Fruit fly (Drosophila melanogaster) whole organism, embryonic: ENCODE data around the gene CG11562.

Experiments
- B-H2 ChIP-seq: fragments of 200-800 bp; sonication (Bioruptor generic); optimal IDR thresholded peaks from 2 replicates; lab custom pipeline; 2018; ENCODE audit warnings: missing biosample characterization, mild to moderate bottlenecking, missing genetic modification characterization
- BEAF-32 ChIP-seq: fragments of 200-800 bp; sonication (Bioruptor generic); optimal IDR thresholded peaks from 3 replicates; lab custom pipeline; 2017; ENCODE audit warnings: missing biosample characterization, missing genetic modification characterization, mild to moderate bottlenecking, moderate library complexity, missing genetic modification reagents
- C15 ChIP-seq: fragments of 200-800 bp; sonication (Bioruptor generic); IDR thresholded peaks from 3 replicates; pipeline ENCODE4 v1.3.6; 2022; ENCODE audit warnings: missing biosample characterization, missing genetic modification characterization
- CG10267 ChIP-seq: fragments of 200-800 bp; sonication (Bioruptor generic); optimal IDR thresholded peaks from 2 replicates; lab custom pipeline; 2018; ENCODE audit warnings: missing biosample characterization, mild to moderate bottlenecking, missing genetic modification characterization, moderate library complexity
- CG11456 ChIP-seq: fragments of 200-800 bp; sonication (Bioruptor generic); IDR thresholded peaks from 3 replicates; pipeline ENCODE4 v1.3.6; 2022; ENCODE audit warnings: missing biosample characterization, missing genetic modification characterization
- CG12104 ChIP-seq: fragments of 200-800 bp; sonication (Bioruptor generic); optimal IDR thresholded peaks from 3 replicates; lab custom pipeline; 2016; ENCODE audit warnings: missing biosample characterization, missing genetic modification characterization
- CG12744 ChIP-seq: fragments of 200-800 bp; sonication (Bioruptor generic); optimal IDR thresholded peaks from 2 replicates; lab custom pipeline; 2016; ENCODE audit warnings: missing biosample characterization, missing genetic modification characterization
- CG14710 ChIP-seq: fragments of 200-800 bp; sonication (Bioruptor generic); optimal IDR thresholded peaks from 3 replicates; lab custom pipeline; 2019; ENCODE audit warnings: missing biosample characterization, mild to moderate bottlenecking, missing genetic modification characterization, moderate library complexity
- CG15601 ChIP-seq: fragments of 200-800 bp; sonication (Bioruptor generic); optimal IDR thresholded peaks from 3 replicates; lab custom pipeline; 2019; ENCODE audit warnings: missing biosample characterization, mild to moderate bottlenecking, missing genetic modification characterization, moderate library complexity
- CG17829 ChIP-seq: fragments of 200-800 bp; optimal IDR thresholded peaks from 2 replicates; lab custom pipeline; 2019; ENCODE audit warnings: missing biosample characterization, mild to moderate bottlenecking, missing genetic modification characterization, moderate library complexity
- CG2129 ChIP-seq: fragments of 200-800 bp; sonication (Bioruptor generic); IDR thresholded peaks from 2 replicates; pipeline ENCODE4 v1.3.6; 2022; ENCODE audit warnings: missing biosample characterization, missing genetic modification characterization; ENCODE audit not compliant: partially characterized antibody
- CG2712 ChIP-seq: fragments of 200-800 bp; optimal IDR thresholded peaks from 3 replicates; lab custom pipeline; 2019; ENCODE audit warnings: missing biosample characterization, mild to moderate bottlenecking, missing genetic modification characterization, moderate library complexity
- CG30020 ChIP-seq: fragments of 200-800 bp; optimal IDR thresholded peaks from 2 replicates; lab custom pipeline; 2019; ENCODE audit warnings: missing biosample characterization, mild to moderate bottlenecking, missing genetic modification characterization, moderate library complexity
- CG6254 ChIP-seq: fragments of 200-800 bp; sonication (Bioruptor generic); optimal IDR thresholded peaks from 3 replicates; lab custom pipeline; 2017; ENCODE audit warnings: mild to moderate bottlenecking, missing biosample characterization, missing genetic modification reagents, missing genetic modification characterization
- CG8924 ChIP-seq: fragments of 200-800 bp; optimal IDR thresholded peaks from 3 replicates; lab custom pipeline; 2019; ENCODE audit warnings: missing biosample characterization, mild to moderate bottlenecking, missing genetic modification characterization, moderate library complexity
- CG8944 ChIP-seq: fragments of 200-800 bp; sonication (Bioruptor generic); optimal IDR thresholded peaks from 3 replicates; lab custom pipeline; 2016; ENCODE audit warnings: missing biosample characterization, missing genetic modification characterization
- CG9932 ChIP-seq: fragments of 200-800 bp; sonication (Bioruptor generic); IDR thresholded peaks from 2 replicates; pipeline ENCODE4 v1.3.6; 2022; ENCODE audit warnings: missing biosample characterization, missing genetic modification characterization
- CTCF ChIP-seq: fragments of 200-800 bp; sonication (Bioruptor generic); optimal IDR thresholded peaks from 2 replicates; lab custom pipeline; 2017; ENCODE audit warnings: missing biosample characterization, mild to moderate bottlenecking, missing genetic modification characterization, moderate library complexity
- Deaf1 ChIP-seq: fragments of 200-800 bp; optimal IDR thresholded peaks from 3 replicates; lab custom pipeline; 2019; ENCODE audit warnings: missing biosample characterization, mild to moderate bottlenecking, missing genetic modification characterization, moderate library complexity
- Dek ChIP-seq: fragments of 200-800 bp; sonication (Bioruptor generic); optimal IDR thresholded peaks from 3 replicates; lab custom pipeline; 2019; ENCODE audit warnings: missing biosample characterization, mild to moderate bottlenecking, missing genetic modification characterization, moderate library complexity
- Dll ChIP-seq: fragments of 200-800 bp; sonication (Bioruptor generic); IDR thresholded peaks from 4 replicates; pipeline ENCODE4 v1.3.6; 2022; ENCODE audit warnings: missing biosample characterization, missing genetic modification characterization; ENCODE audit not compliant: partially characterized antibody
- Dref ChIP-seq: fragments of 200-800 bp; sonication (Bioruptor generic); IDR thresholded peaks from 2 replicates; pipeline ENCODE4 v1.3.6; 2022; ENCODE audit warnings: missing biosample characterization, missing genetic modification characterization
- ERR ChIP-seq: fragments of 200-800 bp; sonication (Bioruptor generic); optimal IDR thresholded peaks from 2 replicates; lab custom pipeline; 2016; ENCODE audit warnings: missing biosample characterization, missing genetic modification characterization
- HLH4C ChIP-seq: fragments of 200-800 bp; sonication (Bioruptor generic); IDR thresholded peaks from 3 replicates; pipeline ENCODE4 v1.3.6; 2022; ENCODE audit warnings: missing biosample characterization, missing genetic modification characterization; ENCODE audit not compliant: partially characterized antibody
- Lim3 ChIP-seq: fragments of 200-800 bp; sonication (Bioruptor generic); IDR thresholded peaks from 2 replicates; pipeline ENCODE4 v1.3.6; 2022; ENCODE audit warnings: missing biosample characterization, missing genetic modification characterization
- Med ChIP-seq: fragments of 200-800 bp; sonication (Bioruptor generic); peaks from one replicate; lab custom pipeline; 2016; ENCODE audit warnings: missing biosample characterization, missing genetic modification characterization, mild to moderate bottlenecking, inconsistent platforms, moderate library complexity
- Meics ChIP-seq: fragments of 200-800 bp; sonication (Bioruptor generic); optimal IDR thresholded peaks from 2 replicates; lab custom pipeline; 2017; ENCODE audit warnings: missing biosample characterization, mild to moderate bottlenecking, missing genetic modification characterization
- Oaz ChIP-seq: fragments of 200-800 bp; sonication (Bioruptor generic); IDR thresholded peaks from 2 replicates; pipeline ENCODE4 v1.3.6; 2022; ENCODE audit warnings: missing biosample characterization, missing genetic modification characterization
- Opbp ChIP-seq: fragments of 200-800 bp; sonication (Bioruptor generic); IDR thresholded peaks from 3 replicates; pipeline ENCODE4 v1.3.6; 2022; ENCODE audit warnings: missing biosample characterization, missing genetic modification characterization; ENCODE audit not compliant: partially characterized antibody
- Rx ChIP-seq: fragments of 200-800 bp; sonication (Bioruptor generic); IDR thresholded peaks from 2 replicates; pipeline ENCODE4 v1.3.6; 2022; ENCODE audit warnings: missing biosample characterization, missing genetic modification characterization
- Sin3A ChIP-seq: fragments of >200 bp; optimal IDR thresholded peaks from 2 replicates; lab custom pipeline; 2018
- Sox102F ChIP-seq: fragments of 200-800 bp; sonication (Bioruptor generic); optimal IDR thresholded peaks from 2 replicates; lab custom pipeline; 2018; ENCODE audit warnings: missing biosample characterization, mild to moderate bottlenecking, missing genetic modification characterization, moderate library complexity
- Sry-β ChIP-seq: fragments of 200-800 bp; sonication (Bioruptor generic); optimal IDR thresholded peaks from 2 replicates; lab custom pipeline; 2018; ENCODE audit warnings: missing biosample characterization, mild to moderate bottlenecking, missing genetic modification characterization, moderate library complexity
- Tbp ChIP-seq: fragments of >200 bp; optimal IDR thresholded peaks from 2 replicates; lab custom pipeline; 2018; ENCODE audit warnings: missing biosample characterization, missing genetic modification characterization
- Vsx1 ChIP-seq: fragments of 200-800 bp; sonication (Bioruptor generic); optimal IDR thresholded peaks from 2 replicates; lab custom pipeline; 2017; ENCODE audit warnings: missing biosample characterization, mild to moderate bottlenecking, missing genetic modification characterization, missing genetic modification reagents
- YL-1 ChIP-seq: fragments of 200-800 bp; sonication (Bioruptor generic); optimal IDR thresholded peaks from 3 replicates; lab custom pipeline; 2017; ENCODE audit warnings: missing biosample characterization, mild to moderate bottlenecking, missing genetic modification characterization
- al ChIP-seq: fragments of 200-800 bp; sonication (Bioruptor generic); IDR thresholded peaks from 2 replicates; pipeline ENCODE4 v1.3.6; 2022; ENCODE audit warnings: missing biosample characterization, missing genetic modification characterization
- amos ChIP-seq: fragments of 200-800 bp; sonication (Bioruptor generic); IDR thresholded peaks from 2 replicates; pipeline ENCODE4 v1.3.6; 2022; ENCODE audit warnings: missing biosample characterization, missing genetic modification characterization; ENCODE audit not compliant: partially characterized antibody
- chn ChIP-seq: fragments of 200-800 bp; sonication (Bioruptor generic); optimal IDR thresholded peaks from 2 replicates; lab custom pipeline; 2016; ENCODE audit warnings: missing biosample characterization, missing genetic modification characterization
- dmrt11E ChIP-seq: fragments of 200-800 bp; sonication (Bioruptor generic); optimal IDR thresholded peaks from 3 replicates; lab custom pipeline; 2018; ENCODE audit warnings: missing biosample characterization, mild to moderate bottlenecking, missing genetic modification characterization, moderate library complexity
- gcm ChIP-seq: fragments of 200-800 bp; sonication (Bioruptor generic); optimal IDR thresholded peaks from 2 replicates; lab custom pipeline; 2019; ENCODE audit warnings: missing biosample characterization, mild to moderate bottlenecking, missing genetic modification characterization, moderate library complexity
- gro ChIP-seq: fragments of 200-800 bp; sonication (Bioruptor generic); optimal IDR thresholded peaks from 2 replicates; lab custom pipeline; 2016; ENCODE audit warnings: missing biosample characterization, missing genetic modification characterization
- lilli ChIP-seq: fragments of 200-800 bp; sonication (Bioruptor generic); optimal IDR thresholded peaks from 3 replicates; lab custom pipeline; 2016; ENCODE audit warnings: missing biosample characterization, missing genetic modification characterization
- scrt ChIP-seq: fragments of 200-800 bp; sonication (Bioruptor generic); optimal IDR thresholded peaks from 2 replicates; lab custom pipeline; 2018; ENCODE audit warnings: missing biosample characterization, mild to moderate bottlenecking, missing genetic modification characterization, moderate library complexity
- sens ChIP-seq: fragments of 200-800 bp; sonication (Bioruptor generic); peaks from one replicate; lab custom pipeline; 2016; ENCODE audit warnings: missing biosample characterization, missing genetic modification characterization
- sima ChIP-seq: fragments of 200-800 bp; sonication (Bioruptor generic); optimal IDR thresholded peaks from 2 replicates; lab custom pipeline; 2016; ENCODE audit warnings: missing biosample characterization, missing genetic modification characterization
- sna ChIP-seq: fragments of 200-800 bp; sonication (Bioruptor generic); IDR thresholded peaks from 2 replicates; pipeline ENCODE4 v1.3.6; 2022; ENCODE audit warnings: missing biosample characterization, missing genetic modification characterization; ENCODE audit not compliant: partially characterized antibody
- stwl ChIP-seq: fragments of 200-800 bp; sonication (Bioruptor generic); optimal IDR thresholded peaks from 3 replicates; lab custom pipeline; 2018; ENCODE audit warnings: missing biosample characterization, mild to moderate bottlenecking, missing genetic modification characterization, moderate library complexity
- trem ChIP-seq: fragments of 200-800 bp; optimal IDR thresholded peaks from 3 replicates; lab custom pipeline; 2019; ENCODE audit warnings: missing biosample characterization, mild to moderate bottlenecking, missing genetic modification characterization, moderate library complexity
- unc-4 ChIP-seq: fragments of 200-800 bp; sonication (Bioruptor generic); IDR thresholded peaks from 2 replicates; pipeline ENCODE4 v1.3.6; 2022; ENCODE audit warnings: missing biosample characterization, missing genetic modification characterization; ENCODE audit not compliant: partially characterized antibody
- vnd ChIP-seq: fragments of 200-800 bp; sonication (Bioruptor generic); IDR thresholded peaks from 3 replicates; pipeline ENCODE4 v1.3.6; 2022; ENCODE audit warnings: missing biosample characterization, missing genetic modification characterization; ENCODE audit not compliant: partially characterized antibody

The CG11562 gene

dm6 chr2L:271553-271952, 20.7 kb upstream of the CG11562 start, which contains the start of gene Dus1 (continued):
- TF ChIP-seq stwl (peak; percentile 92), Sry-β (peak; percentile 51), sna (GFP tag; lab: Robert Waterston, UW) (0 out of 2 replicates have a peak, but pooled peaks have one; percentile 55), Dek (no peak), B-H2 (GFP tag; lab: Kevin White, UChicago) (peak; percentile 3), Sin3A (lab: Kevin White, UChicago) (peak; percentile 9), CG8924 (tag; lab: Kevin White, UChicago) (peak; percentile 24), gcm (GFP tag; lab: Kevin White, UChicago) (no peak), scrt (GFP tag; lab: Kevin White, UChicago) (peak; percentile 94), lilli (GFP tag; lab: Kevin White, UChicago) (no peak), al (GFP tag; lab: Robert Waterston, UW) (no peak), CG15601 (tag; lab: Kevin White, UChicago) (peak; percentile 65), unc-4 (GFP tag; lab: Robert Waterston, UW) (peak; percentile 76), HLH4C (GFP tag; lab: Robert Waterston, UW) (peak; percentile 76), Deaf1 (no peak), sens (peak; percentile 38), CG17829 (tag; lab: Kevin White, UChicago) (peak; percentile 53), CG30020 (tag; lab: Kevin White, UChicago) (peak; percentile 20), CG11456 (no peak), C15 (GFP tag; lab: Robert Waterston, UW) (no peak), vnd (GFP tag; lab: Robert Waterston, UW) (peak; percentile 50; the same call in 2 of the 3 replicates), Meics (GFP tag; lab: Kevin White, UChicago) (no peak), Vsx1 (GFP tag; lab: Kevin White, UChicago) (no peak), CG14710 (tag; lab: Kevin White, UChicago) (peak; percentile 54), sima (GFP tag; lab: Kevin White, UChicago) (no peak), CG9932 (GFP tag; lab: Robert Waterston, UW) (peak; percentile 11; the same call in 1 of the 2 replicates), ERR (GFP tag; lab: Kevin White, UChicago) (no peak), Sox102F (no peak), YL-1 (GFP tag; lab: Kevin White, UChicago) (peak; percentile 89), CG12744 (GFP tag; lab: Kevin White, UChicago) (no peak), Dref (GFP tag; lab: Robert Waterston, UW) (peak; percentile 90), Rx (GFP tag; lab: Robert Waterston, UW) (no peak), CG12104 (GFP tag; lab: Kevin White, UChicago) (no peak), Oaz (GFP tag; lab: Robert Waterston, UW) (no peak), CG6254 (GFP tag; lab: Kevin White, UChicago) (no peak), Lim3 (no peak), dmrt11E (tag; lab: Kevin White, UChicago) (no peak), gro (GFP tag; lab: Kevin White, UChicago) (peak; percentile 30), CG10267 (peak; percentile 57), Opbp (GFP tag; lab: Robert Waterston, UW) (peak; percentile 58; the same call in 2 of the 3 replicates), trem (peak; percentile 47), amos (peak; percentile 68; the same call in 1 of the 2 replicates), chn (GFP tag; lab: Kevin White, UChicago) (no peak), CG8944 (GFP tag; lab: Kevin White, UChicago) (no peak), CG2129 (GFP tag; lab: Robert Waterston, UW) (no peak), Dll (GFP tag; lab: Robert Waterston, UW) (peak; percentile 74), Med (GFP tag; lab: Kevin White, UChicago) (peak; percentile 73), BEAF-32 (peak; percentile 72), Tbp (no peak), CG2712 (tag; lab: Kevin White, UChicago) (peak; percentile 15), CTCF (GFP tag; lab: Kevin White, UChicago) (peak; percentile 7)
